Fruit fly (Drosophila melanogaster) ovary, adult (tissue): ENCODE results near the gene msd1.

Experiments used
- CG17801 ChIP-seq: fragments of 200-800 bp; optimal IDR thresholded peaks from 2 replicates; lab custom pipeline; 2019; ENCODE audit warnings: missing biosample characterization, mild to moderate bottlenecking, missing genetic modification characterization, moderate library complexity; ENCODE audit not compliant: partially characterized antibody

msd1 gene

dm6 chr3L:1374438-1375133 lies 43.0 kb downstream of the msd1 start:
- TF ChIP-seq CG17801 (GFP tag; lab: Kevin White, UChicago): peak; percentile 55

- TF ChIP-seq CG17801 (GFP tag; lab: Kevin White, UChicago): no peak
These were observed 44.6 kb downstream of the msd1 start for dm6 chr3L:1376014-1376745.

dm6 chr3L:1378098-1378645 lies 46.6 kb downstream of the msd1 start:
- TF ChIP-seq CG17801 (GFP tag; lab: Kevin White, UChicago): no peak

dm6 chr3L:1378862-1379543 lies 47.5 kb downstream of the msd1 start:
- no peak for TF ChIP-seq CG17801 (GFP tag; lab: Kevin White, UChicago)

- TF ChIP-seq CG17801 (GFP tag; lab: Kevin White, UChicago): no peak
These were observed 48.4 kb downstream of the msd1 start for dm6 chr3L:1379741-1380465.

dm6 chr3L:1380959-1381358 lies 49.4 kb downstream of the msd1 start:
- TF ChIP-seq CG17801 (GFP tag; lab: Kevin White, UChicago): no peak
